Fruit fly (Drosophila melanogaster) whole organism, embryonic: ENCODE measurements around the gene CG17325.

Experiments used
- CG10209 ChIP-seq: fragments of 200-800 bp; sonication (Bioruptor generic); optimal IDR thresholded peaks from 3 replicates; lab custom pipeline; 2017; ENCODE audit warnings: missing biosample characterization, mild to moderate bottlenecking, missing genetic modification characterization, missing genetic modification reagents
- CG10274 ChIP-seq: fragments of 200-800 bp; sonication (Bioruptor generic); optimal IDR thresholded peaks from 3 replicates; lab custom pipeline; 2017; ENCODE audit warnings: missing biosample characterization, mild to moderate bottlenecking, missing genetic modification characterization
- CG1602 ChIP-seq: fragments of 200-800 bp; sonication (Bioruptor generic); optimal IDR thresholded peaks from 3 replicates; lab custom pipeline; 2016; ENCODE audit warnings: missing biosample characterization, missing genetic modification characterization
- CG17361 ChIP-seq: fragments of 200-800 bp; sonication (Bioruptor generic); IDR thresholded peaks from 3 replicates; pipeline ENCODE4 v1.3.6; 2022; ENCODE audit warnings: missing biosample characterization, missing genetic modification characterization
- CG9727 ChIP-seq: fragments of 200-800 bp; sonication (Bioruptor generic); optimal IDR thresholded peaks from 3 replicates; lab custom pipeline; 2017; ENCODE audit warnings: missing biosample characterization, mild to moderate bottlenecking, missing genetic modification characterization
- Doc3 ChIP-seq: fragments of 200-800 bp; sonication (Bioruptor generic); IDR thresholded peaks from 3 replicates; pipeline ENCODE4 v1.3.6; 2022; ENCODE audit warnings: missing biosample characterization, missing genetic modification characterization; ENCODE audit not compliant: partially characterized antibody
- Gug ChIP-seq: fragments of 200-800 bp; sonication (Bioruptor generic); IDR thresholded peaks from 4 replicates; pipeline ENCODE4 v1.3.6; 2022; ENCODE audit warnings: missing biosample characterization, missing genetic modification characterization
- HLH4C ChIP-seq: fragments of 200-800 bp; sonication (Bioruptor generic); IDR thresholded peaks from 3 replicates; pipeline ENCODE4 v1.3.6; 2022; ENCODE audit warnings: missing biosample characterization, missing genetic modification characterization; ENCODE audit not compliant: partially characterized antibody
- Meics ChIP-seq: fragments of 200-800 bp; sonication (Bioruptor generic); optimal IDR thresholded peaks from 2 replicates; lab custom pipeline; 2017; ENCODE audit warnings: missing biosample characterization, mild to moderate bottlenecking, missing genetic modification characterization
- NK7.1 ChIP-seq: fragments of 200-800 bp; sonication (Bioruptor generic); optimal IDR thresholded peaks from 3 replicates; lab custom pipeline; 2016; ENCODE audit warnings: missing biosample characterization, missing genetic modification characterization
- gsb-n ChIP-seq: fragments of 200-800 bp; sonication (Bioruptor generic); optimal IDR thresholded peaks from 3 replicates; lab custom pipeline; 2018; ENCODE audit warnings: missing biosample characterization, mild to moderate bottlenecking, missing genetic modification characterization
- maf-S ChIP-seq: fragments of 200-800 bp; sonication (Bioruptor generic); optimal IDR thresholded peaks from 2 replicates; lab custom pipeline; 2016; ENCODE audit warnings: missing biosample characterization, missing genetic modification characterization

DNA sequence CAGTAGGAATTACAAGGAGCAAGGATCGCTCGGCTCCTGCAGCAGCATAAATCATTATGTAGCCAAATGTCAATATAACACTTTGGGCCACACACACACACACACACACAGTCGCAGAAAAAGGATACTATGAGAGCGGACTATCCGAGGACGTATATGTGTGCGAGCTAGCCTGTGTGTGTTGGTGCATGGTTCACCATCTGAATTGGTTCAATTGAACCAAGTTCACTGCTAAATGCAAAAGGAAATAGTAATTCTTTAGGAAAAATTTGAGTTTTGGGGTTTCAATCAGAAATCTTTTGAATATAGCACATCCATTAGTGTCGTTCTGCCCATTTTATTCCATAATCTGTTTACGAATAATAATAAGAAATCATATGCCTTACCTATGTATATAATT is 33.7 kb downstream of the CG17325 start:
- TF ChIP-seq CG9727 (GFP tag; lab: Kevin White, UChicago) (no peak), CG10209 (GFP tag; lab: Kevin White, UChicago) (no peak), NK7.1 (GFP tag; lab: Kevin White, UChicago) (no peak), HLH4C (GFP tag; lab: Robert Waterston, UW) (no peak), Doc3 (GFP tag; lab: Robert Waterston, UW) (no peak), CG17361 (GFP tag; lab: Robert Waterston, UW) (no peak), maf-S (GFP tag; lab: Kevin White, UChicago) (no peak), CG10274 (GFP tag; lab: Kevin White, UChicago) (no peak), Meics (no peak), Gug (no peak), CG1602 (GFP tag; lab: Kevin White, UChicago) (no peak), gsb-n (tag; lab: Kevin White, UChicago) (no peak)
